Worm (Caenorhabditis elegans): ENCODE measurements around the gene cdc-73.

DNA sequence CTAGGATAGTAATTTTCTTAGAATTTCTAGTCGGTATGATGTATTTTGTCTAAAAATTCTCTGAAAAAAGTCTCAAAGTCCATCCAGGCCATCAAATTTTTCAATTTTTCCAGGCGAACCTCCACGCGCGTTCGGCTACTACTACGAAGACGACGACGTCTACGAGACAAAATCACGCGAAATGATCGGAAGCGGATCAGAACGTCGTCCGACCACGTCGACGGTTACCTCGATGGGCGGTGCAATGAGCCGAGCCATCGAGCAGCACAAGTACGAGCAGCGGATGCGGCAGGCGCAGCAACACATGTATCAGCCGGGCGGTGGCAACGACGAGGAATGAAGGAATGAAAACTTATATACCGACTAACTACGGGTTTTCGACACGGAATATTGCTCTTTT lies 28.8 kb upstream of the cdc-73 start:
- TF ChIP-seq ama-1 (optimal IDR thresholded peaks at IDR 0.05) (no peak), nhr-77 (tag; optimal IDR thresholded peaks at IDR 0.05) (no peak), nhr-11 (tag; optimal IDR thresholded peaks at IDR 0.05) (no peak), zag-1 (tag; optimal IDR thresholded peaks at IDR 0.05) (no peak), nhr-237 (tag; optimal IDR thresholded peaks at IDR 0.05) (no peak), snpc-4 (tag; optimal IDR thresholded peaks at IDR 0.05) (no peak)
